Worm (Caenorhabditis elegans): ENCODE results near the gene sre-24.

DNA sequence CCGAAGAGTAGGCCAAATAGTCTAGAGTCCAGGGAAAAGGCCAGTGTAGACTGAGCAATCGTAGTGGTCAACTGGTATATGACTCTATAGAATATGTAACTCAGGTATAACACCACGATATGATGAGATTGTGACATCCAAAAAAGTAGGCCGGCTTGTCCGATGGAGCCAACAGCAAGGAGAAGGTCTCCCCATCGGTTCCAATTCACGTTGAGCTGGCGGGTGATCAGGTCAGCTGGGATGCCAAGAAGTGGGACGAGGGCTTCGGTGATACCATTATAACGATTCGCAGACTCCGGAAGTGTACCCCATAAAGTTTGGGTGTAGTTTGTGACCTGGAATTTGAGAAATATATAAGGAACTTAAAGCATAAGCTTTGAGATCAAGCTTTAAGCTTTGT, 11.6 kb upstream of the sre-24 start:
- TF ChIP-seq mab-5 (tag; optimal IDR thresholded peaks at IDR 0.05) (no peak), snpc-4 (tag; optimal IDR thresholded peaks at IDR 0.05) (no peak), nhr-237 (tag; optimal IDR thresholded peaks at IDR 0.05) (no peak), elt-3 (tag; optimal IDR thresholded peaks at IDR 0.05) (no peak), unc-39 (tag; optimal IDR thresholded peaks at IDR 0.05) (no peak), unc-62 (GFP tag; optimal IDR thresholded peaks at IDR 0.05) (no peak)
